Fruit fly (Drosophila melanogaster): ENCODE data around the gene CG17260.

The CG17260 gene

dm6 chr2L:3086290-3086876 is 49.4 kb downstream of the CG17260 start (continued):
- TF ChIP-seq Xrp1 (GFP tag; IDR thresholded peaks at IDR 0.05) (peak; percentile 51; the same call in 1 of the 2 replicates), CG8478 (optimal IDR thresholded peaks at IDR 0.05) (no peak), CG30431 (GFP tag; optimal IDR thresholded peaks at IDR 0.05) (no peak), Ets97D (GFP tag; optimal IDR thresholded peaks at IDR 0.05) (no peak), CG7928 (GFP tag; optimal IDR thresholded peaks at IDR 0.05) (no peak), CG11723 (GFP tag; optimal IDR thresholded peaks at IDR 0.05) (peak; percentile 12), Hmx (GFP tag; optimal IDR thresholded peaks at IDR 0.05) (no peak), C15 (GFP tag; IDR thresholded peaks at IDR 0.05) (0 out of 3 replicates have a peak, but pooled peaks have one; percentile 10), gt (GFP tag; IDR thresholded peaks at IDR 0.05) (no peak), sens (GFP tag) (peak; percentile 91), ems (GFP tag; optimal IDR thresholded peaks at IDR 0.05) (no peak), CG11456 (GFP tag; IDR thresholded peaks at IDR 0.05) (no peak), lab (GFP tag; optimal IDR thresholded peaks at IDR 0.05) (peak; percentile 89), gcm2 (GFP tag; optimal IDR thresholded peaks at IDR 0.05) (no peak), CG6689 (GFP tag; IDR thresholded peaks at IDR 0.05) (peak; percentile 59; the same call in 1 of the 2 replicates), Bgb (GFP tag; IDR thresholded peaks at IDR 0.05; ENCODE audit: partially characterized antibody) (no peak), lov (optimal IDR thresholded peaks at IDR 0.05) (no peak), lov (GFP tag; IDR thresholded peaks at IDR 0.05) (no peak), CG42726 (GFP tag; IDR thresholded peaks at IDR 0.05; ENCODE audit: partially characterized antibody) (no peak), CG7745 (tag; optimal IDR thresholded peaks at IDR 0.05) (no peak), abd-A (tag; optimal IDR thresholded peaks at IDR 0.05) (no peak), tup (GFP tag; optimal IDR thresholded peaks at IDR 0.05) (no peak), zen (tag; optimal IDR thresholded peaks at IDR 0.05) (peak; percentile 13), Ravus (GFP tag; IDR thresholded peaks at IDR 0.05) (peak; percentile 31), CG10543 (GFP tag; optimal IDR thresholded peaks at IDR 0.05) (peak; percentile 51), sna (GFP tag; IDR thresholded peaks at IDR 0.05; ENCODE audit: partially characterized antibody) (no peak), fd96Cb (tag; optimal IDR thresholded peaks at IDR 0.05) (peak; percentile 69), CG17568 (GFP tag; optimal IDR thresholded peaks at IDR 0.05) (peak; percentile 51), CG7372 (GFP tag; IDR thresholded peaks at IDR 0.05) (peak; percentile 66; the same call in 1 of the 2 replicates), sr (GFP tag; IDR thresholded peaks at IDR 0.05) (no peak), kay (GFP tag; optimal IDR thresholded peaks at IDR 0.05) (peak; percentile 51), twi (tag; optimal IDR thresholded peaks at IDR 0.05) (peak; percentile 22), sob (GFP tag; IDR thresholded peaks at IDR 0.05) (peak; percentile 48; the same call in 1 of the 2 replicates), Rfx (GFP tag; IDR thresholded peaks at IDR 0.05) (peak; percentile 84), sug (tag; optimal IDR thresholded peaks at IDR 0.05) (peak; percentile 62), nmo (GFP tag; optimal IDR thresholded peaks at IDR 0.05) (peak; percentile 69), ERR (GFP tag; optimal IDR thresholded peaks at IDR 0.05) (no peak), sqz (GFP tag; optimal IDR thresholded peaks at IDR 0.05) (no peak), wor (GFP tag; IDR thresholded peaks at IDR 0.05) (no peak), jumu (GFP tag; optimal IDR thresholded peaks at IDR 0.05) (no peak), NC2β (GFP tag; optimal IDR thresholded peaks at IDR 0.05) (no peak), CG12744 (GFP tag; optimal IDR thresholded peaks at IDR 0.05) (peak; percentile 2), CG7357 (GFP tag; IDR thresholded peaks at IDR 0.05) (peak; percentile 56; the same call in 2 of the 3 replicates), Bdp1 (GFP tag; optimal IDR thresholded peaks at IDR 0.05) (no peak), chn (GFP tag; optimal IDR thresholded peaks at IDR 0.05) (peak; percentile 37), cg (GFP tag; optimal IDR thresholded peaks at IDR 0.05) (no peak), CG13775 (GFP tag; optimal IDR thresholded peaks at IDR 0.05) (peak; percentile 51), stc (GFP tag; IDR thresholded peaks at IDR 0.05) (peak; percentile 44; the same call in 1 of the 2 replicates), dysf (GFP tag; IDR thresholded peaks at IDR 0.05) (peak; percentile 81), CG30020 (tag; optimal IDR thresholded peaks at IDR 0.05) (no peak), schlank (tag; optimal IDR thresholded peaks at IDR 0.05) (no peak)

Data from whole organism, embryonic.